Fruit fly (Drosophila melanogaster): ENCODE results near the gene lic.
A peak's percentile ranks its signal among the peaks of the same experiment; 100 is the strongest.

The lic gene

DNA sequence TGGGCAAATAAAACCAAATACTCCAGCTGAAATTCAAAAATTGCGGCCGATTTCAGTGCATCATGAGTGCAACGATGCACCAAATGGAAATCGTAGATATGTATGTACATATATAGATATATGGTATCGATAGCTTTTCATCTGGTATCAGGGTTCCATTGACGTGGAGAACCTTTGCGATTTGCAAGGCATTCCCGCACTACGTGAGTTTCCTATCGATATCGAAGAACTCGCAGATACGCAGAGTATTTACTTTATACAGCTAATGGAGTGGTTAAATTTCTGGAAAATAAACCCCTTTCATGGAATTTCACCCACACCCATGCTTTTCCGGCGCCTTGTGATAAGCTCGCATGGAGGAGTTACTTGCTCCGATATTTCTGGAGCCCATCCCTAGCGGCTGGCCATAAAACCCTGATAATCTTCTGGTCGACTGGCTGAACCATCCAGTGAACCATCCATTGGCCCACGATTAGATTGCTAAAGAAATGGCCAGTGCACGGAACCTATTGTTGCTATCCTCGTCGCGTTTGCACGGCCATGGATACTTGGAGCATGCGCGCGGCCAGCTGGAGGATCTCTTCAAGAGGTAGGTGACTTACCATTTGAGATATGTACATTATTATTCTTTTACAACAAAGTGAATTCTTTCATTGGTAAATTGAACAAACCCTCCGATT lies 3.3 kb downstream of the lic start, which contains the start of gene CG2200 (continued):
- TF ChIP-seq tll (GFP tag; optimal IDR thresholded peaks at IDR 0.05) (no peak), cwo (GFP tag; optimal IDR thresholded peaks at IDR 0.05) (no peak), ewg (GFP tag; optimal IDR thresholded peaks at IDR 0.05) (no peak), pros (GFP tag; optimal IDR thresholded peaks at IDR 0.05) (no peak), CG9727 (GFP tag; optimal IDR thresholded peaks at IDR 0.05) (peak; percentile 9), CG14667 (GFP tag; IDR thresholded peaks at IDR 0.05) (no peak), Gsc (GFP tag; IDR thresholded peaks at IDR 0.05) (no peak), dmrt99B (tag; optimal IDR thresholded peaks at IDR 0.05) (peak; percentile 10), seq (GFP tag; IDR thresholded peaks at IDR 0.05) (no peak), Rfx (GFP tag; IDR thresholded peaks at IDR 0.05) (peak; percentile 63), CG16815 (GFP tag; optimal IDR thresholded peaks at IDR 0.05) (no peak), CG10431 (GFP tag; optimal IDR thresholded peaks at IDR 0.05) (no peak), cato (GFP tag; optimal IDR thresholded peaks at IDR 0.05; ENCODE audit: borderline replicate concordance) (no peak), oc (tag; optimal IDR thresholded peaks at IDR 0.05) (no peak), CG30431 (GFP tag; optimal IDR thresholded peaks at IDR 0.05) (no peak), lola (GFP tag; optimal IDR thresholded peaks at IDR 0.05) (no peak), jigr1 (GFP tag; IDR thresholded peaks at IDR 0.05) (no peak), CG7963 (GFP tag; IDR thresholded peaks at IDR 0.05; ENCODE audit: partially characterized antibody) (peak; percentile 71), dm (GFP tag; optimal IDR thresholded peaks at IDR 0.05) (no peak), fu2 (GFP tag; optimal IDR thresholded peaks at IDR 0.05) (peak; percentile 35), Six4 (GFP tag; optimal IDR thresholded peaks at IDR 0.05) (peak; percentile 31), Bgb (GFP tag; IDR thresholded peaks at IDR 0.05; ENCODE audit: partially characterized antibody) (peak; percentile 83), Hey (tag; optimal IDR thresholded peaks at IDR 0.05) (no peak), CG8089 (GFP tag; optimal IDR thresholded peaks at IDR 0.05) (no peak), Lim3 (GFP tag; IDR thresholded peaks at IDR 0.05) (no peak), trh (GFP tag; optimal IDR thresholded peaks at IDR 0.05) (no peak), tap (tag; optimal IDR thresholded peaks at IDR 0.05) (no peak), cad (GFP tag; optimal IDR thresholded peaks at IDR 0.05) (peak; percentile 13), Hmx (GFP tag; optimal IDR thresholded peaks at IDR 0.05) (no peak), maf-S (GFP tag; optimal IDR thresholded peaks at IDR 0.05) (peak; percentile 6), sim (GFP tag; IDR thresholded peaks at IDR 0.05) (no peak), ftz-f1 (GFP tag; optimal IDR thresholded peaks at IDR 0.05) (no peak), mirr (GFP tag; optimal IDR thresholded peaks at IDR 0.05) (peak; percentile 2), Adf1 (GFP tag; IDR thresholded peaks at IDR 0.05) (peak; percentile 35), lab (GFP tag; optimal IDR thresholded peaks at IDR 0.05) (peak; percentile 68), CG18599 (GFP tag; optimal IDR thresholded peaks at IDR 0.05) (peak; percentile 56), otp (GFP tag; IDR thresholded peaks at IDR 0.05) (no peak), Jarid2 (GFP tag; optimal IDR thresholded peaks at IDR 0.05) (no peak), CG12659 (GFP tag; optimal IDR thresholded peaks at IDR 0.05) (peak; percentile 58), CG17829 (tag; optimal IDR thresholded peaks at IDR 0.05) (peak; percentile 32), CG34376 (GFP tag; optimal IDR thresholded peaks at IDR 0.05) (peak; percentile 40), hkb (optimal IDR thresholded peaks at IDR 0.05) (no peak), hkb (GFP tag; IDR thresholded peaks at IDR 0.05) (peak; percentile 57; the same call in 1 of the 2 replicates), sqz (GFP tag; optimal IDR thresholded peaks at IDR 0.05) (no peak), run (tag; optimal IDR thresholded peaks at IDR 0.05) (no peak), CG11247 (GFP tag; IDR thresholded peaks at IDR 0.05) (peak; percentile 35; the same call in 1 of the 2 replicates), ro (GFP tag; IDR thresholded peaks at IDR 0.05) (no peak), CG2875 (GFP tag; optimal IDR thresholded peaks at IDR 0.05) (no peak), Drgx (GFP tag; IDR thresholded peaks at IDR 0.05) (peak; percentile 66), Doc3 (GFP tag; IDR thresholded peaks at IDR 0.05; ENCODE audit: partially characterized antibody) (peak; percentile 76)

Measured in whole organism, embryonic.